Worm (Caenorhabditis elegans) whole organism, L3 larva: ENCODE data around the gene srx-73.

Experiments used
- ama-1 ChIP-seq: fragments of 150-350 bp; optimal IDR thresholded peaks from 2 replicates; lab custom pipeline; 2018
- ceh-28 ChIP-seq: fragments of 150-350 bp; optimal IDR thresholded peaks from 2 replicates; lab custom pipeline; 2014; ENCODE audit warnings: missing biosample characterization, missing genetic modification reagents, missing genetic modification characterization
- ceh-9 ChIP-seq: sonication (generic microtip); optimal IDR thresholded peaks from 2 replicates; lab custom pipeline; 2018; ENCODE audit warnings: missing biosample characterization, missing genetic modification characterization
- egl-27 ChIP-seq: sonication (generic microtip); optimal IDR thresholded peaks from 4 replicates; lab custom pipeline; 2017; ENCODE audit warnings: missing biosample characterization, missing genetic modification reagents, missing genetic modification characterization
- elt-1 ChIP-seq: fragments of 150-350 bp; optimal IDR thresholded peaks from 2 replicates; lab custom pipeline; 2014; ENCODE audit warnings: missing biosample characterization, missing genetic modification characterization
- elt-2 ChIP-seq: sonication (generic microtip); optimal IDR thresholded peaks from 2 replicates; lab custom pipeline; 2016; ENCODE audit warnings: missing genetic modification reagents, mild to moderate bottlenecking, missing genetic modification characterization, missing compliant biosample characterization
- elt-3 ChIP-seq, 3 experiments: fragments of 150-350 bp in 1 of 3; sonication (generic microtip) in 2 of 3; optimal IDR thresholded peaks; 2 replicates in 2 of 3; 4 replicates in 1 of 3; lab custom pipeline; 2014 to 2017; ENCODE audit warnings: missing biosample characterization in 3 of 3, missing genetic modification characterization in 3 of 3
- eor-1 ChIP-seq, 2 experiments: fragments of 150-350 bp; optimal IDR thresholded peaks; 2 replicates each; lab custom pipeline; 2014 to 2018; ENCODE audit warnings: missing biosample characterization in 2 of 2, missing genetic modification characterization in 2 of 2
- fkh-10 ChIP-seq: sonication (generic microtip); optimal IDR thresholded peaks from 2 replicates; lab custom pipeline; 2017; ENCODE audit warnings: missing biosample characterization, missing genetic modification reagents, missing genetic modification characterization
- hmg-11 ChIP-seq: sonication (generic microtip); optimal IDR thresholded peaks from 2 replicates; lab custom pipeline; 2016; ENCODE audit warnings: missing genetic modification characterization, missing compliant biosample characterization
- jun-1 ChIP-seq: fragments of 150-350 bp; optimal IDR thresholded peaks from 2 replicates; lab custom pipeline; 2014; ENCODE audit warnings: missing biosample characterization, missing genetic modification reagents, missing genetic modification characterization
- lin-15B ChIP-seq: fragments of 150-350 bp; optimal IDR thresholded peaks from 2 replicates; lab custom pipeline; 2014; ENCODE audit warnings: missing biosample characterization, missing genetic modification characterization
- lin-39 ChIP-seq: fragments of 150-350 bp; optimal IDR thresholded peaks from 2 replicates; lab custom pipeline; 2018; ENCODE audit warnings: missing biosample characterization, missing genetic modification reagents, missing genetic modification characterization
- nfya-1 ChIP-seq: sonication (generic microtip); optimal IDR thresholded peaks from 2 replicates; lab custom pipeline; 2017; ENCODE audit warnings: missing genetic modification characterization, mild to moderate bottlenecking, missing compliant biosample characterization, antibody characterized with exemption, moderate library complexity; ENCODE audit not compliant: insufficient read depth
- nhr-23 ChIP-seq: fragments of 150-350 bp; optimal IDR thresholded peaks from 2 replicates; lab custom pipeline; 2014; ENCODE audit warnings: missing biosample characterization, missing genetic modification reagents, missing genetic modification characterization
- nhr-237 ChIP-seq: fragments of 150-350 bp; optimal IDR thresholded peaks from 2 replicates; lab custom pipeline; 2014; ENCODE audit warnings: missing biosample characterization, missing genetic modification characterization
- nhr-25 ChIP-seq: sonication (generic microtip); optimal IDR thresholded peaks from 2 replicates; lab custom pipeline; 2017; ENCODE audit warnings: missing biosample characterization, missing genetic modification characterization
- pha-4 ChIP-seq: fragments of 150-350 bp; optimal IDR thresholded peaks from 2 replicates; lab custom pipeline; 2014; ENCODE audit warnings: missing biosample characterization, missing genetic modification reagents, missing genetic modification characterization
- skn-1 ChIP-seq: fragments of 150-350 bp; optimal IDR thresholded peaks from 2 replicates; lab custom pipeline; 2014; ENCODE audit warnings: missing biosample characterization, missing genetic modification characterization
- snpc-4 ChIP-seq: fragments of 150-350 bp; optimal IDR thresholded peaks from 2 replicates; lab custom pipeline; 2014; ENCODE audit warnings: missing biosample characterization, missing genetic modification characterization
- unc-62 ChIP-seq: fragments of 150-350 bp; sonication (generic microtip); optimal IDR thresholded peaks from 4 replicates; lab custom pipeline; 2014; ENCODE audit warnings: missing biosample characterization, missing genetic modification reagents, missing genetic modification characterization
- ztf-11 ChIP-seq: fragments of 150-350 bp; optimal IDR thresholded peaks from 2 replicates; lab custom pipeline; 2014; ENCODE audit warnings: missing biosample characterization, missing genetic modification characterization

srx-73 gene

DNA sequence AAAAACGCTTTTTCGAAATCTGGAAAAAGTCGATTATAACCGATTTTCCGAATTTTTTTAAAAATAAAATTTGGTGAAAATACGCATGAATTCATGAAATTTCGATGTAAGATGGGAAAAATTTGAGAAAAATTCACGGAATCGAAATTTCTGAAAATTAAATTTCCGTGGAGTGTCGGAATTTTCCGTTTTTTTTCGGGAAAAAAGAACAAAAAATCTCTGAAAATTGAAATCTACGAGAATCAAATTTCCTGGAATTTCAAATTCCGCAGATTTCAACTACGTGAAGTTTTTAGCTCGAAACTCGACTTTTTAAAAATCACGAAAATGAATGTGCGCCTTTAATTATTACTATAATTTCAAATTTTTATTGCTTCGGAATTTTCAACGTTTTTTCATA, 39.2 kb downstream of the srx-73 start:
- TF ChIP-seq elt-3 (tag; optimal IDR thresholded peaks at IDR 0.05; lab: Kevin White, UChicago) (no peak), fkh-10 (peak; percentile 48)

DNA sequence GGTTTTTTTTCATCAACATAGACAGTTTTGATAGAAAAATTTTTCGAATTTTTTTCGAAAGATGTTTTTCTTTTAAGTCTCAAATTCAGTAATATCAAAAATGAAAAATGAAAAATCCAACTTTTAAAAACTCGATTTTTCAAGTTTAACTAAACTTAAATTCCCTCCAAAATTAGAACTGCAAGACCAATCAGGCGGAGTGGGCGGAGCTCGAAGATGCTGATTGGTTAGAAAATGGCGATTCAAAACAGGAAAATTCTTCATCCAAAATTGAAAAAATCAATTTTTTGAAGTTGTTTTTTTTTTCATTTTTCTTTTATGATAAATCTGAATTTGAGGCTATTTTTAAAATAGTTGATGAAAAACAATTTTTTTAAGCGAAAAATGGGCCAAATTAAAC, 40.8 kb downstream of the srx-73 start:
- TF ChIP-seq eor-1 (tag; optimal IDR thresholded peaks at IDR 0.05; lab: Kevin White, UChicago) (no peak), nfya-1 (tag; lab: Kevin White, UChicago) (peak; percentile 98)

DNA sequence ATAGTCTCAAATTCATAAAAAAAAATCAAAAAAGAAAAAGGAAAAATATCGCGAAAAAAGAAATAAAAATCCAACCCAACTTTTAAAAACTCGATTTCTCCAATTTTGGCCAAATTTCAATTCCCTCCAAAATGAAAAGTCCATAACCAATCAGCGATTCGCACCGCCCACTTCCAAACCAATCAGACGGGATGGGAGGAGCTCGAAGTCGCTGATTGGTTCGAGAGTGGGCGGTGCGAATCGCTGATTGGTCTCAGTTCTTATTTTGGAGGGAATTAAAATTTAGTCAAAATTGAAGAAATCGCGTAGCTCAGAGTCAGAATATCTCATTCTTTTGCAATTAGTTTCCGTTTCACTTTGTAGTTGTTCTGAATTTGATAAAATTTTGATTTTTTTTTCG, 42.0 kb downstream of the srx-73 start:
- TF ChIP-seq nfya-1 (tag; lab: Kevin White, UChicago) (peak; percentile 98), ztf-11 (tag; lab: Kevin White, UChicago) (no peak)

DNA sequence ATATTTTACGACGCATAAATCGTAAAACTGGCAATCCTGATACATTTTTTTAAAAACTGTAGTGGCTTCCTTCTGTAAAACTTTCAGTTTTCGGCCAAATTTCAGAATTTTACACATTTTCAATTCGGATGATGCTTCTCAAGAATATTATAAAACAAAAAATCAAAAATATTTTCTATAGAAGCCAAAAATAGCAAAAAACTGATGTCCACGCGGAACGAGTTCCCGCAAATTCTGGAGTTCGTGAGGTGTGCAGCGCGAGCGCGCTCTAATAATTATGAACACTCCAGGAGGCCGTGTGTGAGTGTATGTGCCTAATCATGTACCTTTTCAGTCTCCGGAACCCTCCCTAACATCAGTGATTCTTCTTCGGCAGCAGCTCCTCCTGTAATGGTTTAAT, 48.3 kb downstream of the srx-73 start, which contains the start of gene sumv-2:
Gene sumv-2, plus strand, starts transcription at position 301 of the 400 bp plus-strand sequence.
- TF ChIP-seq ceh-9 (tag; lab: Kevin White, UChicago) = no peak
- no peak for TF ChIP-seq nhr-25 (tag; lab: Kevin White, UChicago)
- no peak for TF ChIP-seq jun-1 (tag; lab: Kevin White, UChicago)
- no peak for TF ChIP-seq elt-3 (tag; optimal IDR thresholded peaks at IDR 0.05; lab: Kevin White, UChicago)
- TF ChIP-seq unc-62 = no peak
- TF ChIP-seq elt-2 (tag; lab: Kevin White, UChicago) = no peak
- no peak for TF ChIP-seq lin-15B (tag; lab: Kevin White, UChicago)
- TF ChIP-seq nhr-237 (tag; lab: Kevin White, UChicago) = no peak
- no peak for TF ChIP-seq lin-39 (tag; lab: Kevin White, UChicago)

DNA sequence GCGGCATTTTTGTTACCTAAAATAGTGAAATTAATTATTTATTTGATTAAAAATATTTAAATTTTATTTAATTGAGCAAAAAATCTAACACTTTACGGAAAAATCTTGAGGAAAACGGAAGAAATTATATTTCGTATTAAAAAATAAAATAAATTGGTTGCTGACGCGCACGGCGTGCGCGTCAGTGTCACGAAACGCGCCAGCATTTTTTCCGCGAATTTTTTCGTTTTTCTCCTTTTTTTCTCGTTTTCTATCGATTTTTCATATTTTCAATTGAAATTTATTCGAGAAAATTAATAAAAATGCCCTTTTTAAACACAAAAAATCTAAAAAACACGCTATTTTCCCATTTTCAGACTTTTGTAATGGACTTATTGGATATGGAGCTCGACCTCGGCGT, 49.7 kb downstream of the srx-73 start, which contains the start of the genes Y61A9LA.10 and F54D11.4:
Gene Y61A9LA.10, minus strand, starts transcription at position 16 of the 400 bp plus-strand sequence.
Gene F54D11.4, plus strand, starts transcription at position 350 of the 400 bp plus-strand sequence.
- TF ChIP-seq ceh-28 = peak; percentile 50
- TF ChIP-seq egl-27 (tag; lab: Kevin White, UChicago) = no peak
- peak; percentile 76 for TF ChIP-seq nhr-23
- peak; percentile 1 for TF ChIP-seq skn-1 (tag; lab: Kevin White, UChicago)
- TF ChIP-seq nhr-237 (tag; lab: Kevin White, UChicago) = no peak
- no peak for TF ChIP-seq elt-1 (tag; lab: Kevin White, UChicago)
- TF ChIP-seq lin-15B (tag; lab: Kevin White, UChicago) = peak; percentile 54
- TF ChIP-seq elt-2 (tag; lab: Kevin White, UChicago) = peak; percentile 37
- TF ChIP-seq fkh-10 = no peak
- TF ChIP-seq pha-4 (tag; lab: Kevin White, UChicago) = peak; percentile 72
- peak; percentile 37 for TF ChIP-seq lin-39 (tag; lab: Kevin White, UChicago)
- TF ChIP-seq ama-1 (lab: Kevin White, UChicago) = no peak
- no peak for TF ChIP-seq ztf-11 (tag; lab: Kevin White, UChicago)
- peak; percentile 41 for TF ChIP-seq hmg-11 (tag; lab: Kevin White, UChicago)
- TF ChIP-seq nfya-1 (tag; lab: Kevin White, UChicago) = peak; percentile 47
- TF ChIP-seq snpc-4 = peak; percentile 53
